Worm (Caenorhabditis elegans) whole organism, young adult: ENCODE measurements around the gene dagl-2.

Source experiments
- B0336.3 ChIP-seq: fragments of 200-800 bp; sonication (Bioruptor generic); IDR thresholded peaks from 2 replicates; pipeline ENCODE4 v1.3.6; 2022; ENCODE audit warnings: missing genetic modification characterization, missing compliant biosample characterization
- D2030.7 ChIP-seq: fragments of 200-800 bp; sonication (Bioruptor generic); IDR thresholded peaks from 2 replicates; pipeline ENCODE4 v1.3.6; 2022; ENCODE audit warnings: missing genetic modification reagents, missing genetic modification characterization, missing compliant biosample characterization
- F10E7.11 ChIP-seq: sonication (generic microtip); optimal IDR thresholded peaks from 2 replicates; lab custom pipeline; 2017; ENCODE audit warnings: mild to moderate bottlenecking, missing genetic modification characterization, moderate library complexity, missing compliant biosample characterization
- F22D6.2 ChIP-seq: sonication (generic microtip); optimal IDR thresholded peaks from 2 replicates; lab custom pipeline; 2016; ENCODE audit warnings: mild to moderate bottlenecking, missing genetic modification characterization, missing compliant biosample characterization
- F37B4.10 ChIP-seq: fragments of 200-800 bp; sonication (Bioruptor generic); IDR thresholded peaks from 2 replicates; pipeline ENCODE4 v1.3.6; 2022; ENCODE audit warnings: missing genetic modification characterization, missing compliant biosample characterization
- F39B2.1 ChIP-seq: fragments of 200-800 bp; sonication (Bioruptor generic); IDR thresholded peaks from 2 replicates; pipeline ENCODE4 v1.3.6; 2022; ENCODE audit warnings: missing genetic modification reagents, missing genetic modification characterization, missing compliant biosample characterization
- F49E8.2 ChIP-seq: sonication (generic microtip); optimal IDR thresholded peaks from 3 replicates; lab custom pipeline; 2017; ENCODE audit warnings: missing genetic modification characterization, mild to moderate bottlenecking, missing compliant biosample characterization, antibody characterized with exemption, moderate library complexity; ENCODE audit not compliant: insufficient read depth
- K12H6.12 ChIP-seq: fragments of 200-800 bp; sonication (Bioruptor generic); optimal IDR thresholded peaks from 2 replicates; lab custom pipeline; 2018; ENCODE audit warnings: mild to moderate bottlenecking, missing genetic modification characterization, missing compliant biosample characterization
- Y79H2A.3 ChIP-seq: fragments of 200-800 bp; sonication (Bioruptor generic); conservative IDR thresholded peaks from 2 replicates; pipeline ENCODE4 v1.3.6; 2022; ENCODE audit warnings: missing genetic modification reagents, missing genetic modification characterization, missing compliant biosample characterization
- athp-1 ChIP-seq: sonication (generic microtip); optimal IDR thresholded peaks from 2 replicates; lab custom pipeline; 2017; ENCODE audit warnings: mild to moderate bottlenecking, missing genetic modification characterization, missing compliant biosample characterization
- attf-5 ChIP-seq: fragments of 200-800 bp; sonication (Bioruptor generic); optimal IDR thresholded peaks from 2 replicates; lab custom pipeline; 2018; ENCODE audit warnings: mild to moderate bottlenecking, missing genetic modification characterization, missing compliant biosample characterization
- attf-6 ChIP-seq: fragments of 200-800 bp; sonication (Bioruptor generic); IDR thresholded peaks from 2 replicates; pipeline ENCODE4 v1.3.6; 2022; ENCODE audit warnings: missing genetic modification reagents, missing genetic modification characterization, missing compliant biosample characterization
- cebp-1 ChIP-seq, 2 experiments: fragments of 200-800 bp in 1 of 2; sonication (Bioruptor generic) in 1 of 2; sonication (generic microtip) in 1 of 2; IDR thresholded peaks in 1 of 2; optimal IDR thresholded peaks in 1 of 2; 2 replicates each; pipeline versions ENCODE4 v1.3.6 to Lab custom; 2017 to 2022; ENCODE audit warnings: missing compliant biosample characterization in 2 of 2, missing genetic modification characterization in 2 of 2, mild to moderate bottlenecking in 1 of 2, missing genetic modification reagents in 1 of 2, moderate library complexity in 1 of 2
- ceh-40 ChIP-seq: fragments of 200-800 bp; sonication (Bioruptor generic); IDR thresholded peaks from 2 replicates; pipeline ENCODE4 v1.3.6; 2022; ENCODE audit warnings: missing genetic modification characterization, missing compliant biosample characterization
- ceh-58 ChIP-seq: fragments of 200-800 bp; sonication (Bioruptor generic); IDR thresholded peaks from 2 replicates; pipeline ENCODE4 v1.3.6; 2022; ENCODE audit warnings: missing genetic modification characterization, missing compliant biosample characterization
- ceh-79 ChIP-seq: sonication (generic microtip); optimal IDR thresholded peaks from 2 replicates; lab custom pipeline; 2017; ENCODE audit warnings: mild to moderate bottlenecking, missing genetic modification characterization, missing compliant biosample characterization
- dpl-1 ChIP-seq: fragments of 150-350 bp; optimal IDR thresholded peaks from 2 replicates; lab custom pipeline; 2014; ENCODE audit warnings: missing biosample characterization, missing genetic modification reagents, missing genetic modification characterization
- ekl-4 ChIP-seq: fragments of 200-800 bp; sonication (Bioruptor generic); IDR thresholded peaks from 2 replicates; pipeline ENCODE4 v1.3.6; 2022; ENCODE audit warnings: missing genetic modification reagents, missing genetic modification characterization, missing compliant biosample characterization
- him-1 ChIP-seq: sonication (generic microtip); optimal IDR thresholded peaks from 2 replicates; lab custom pipeline; 2016; ENCODE audit warnings: missing genotype, missing genetic modification reagents, missing genetic modification characterization, missing compliant biosample characterization
- let-526 ChIP-seq: fragments of 200-800 bp; sonication (Bioruptor generic); IDR thresholded peaks from 2 replicates; pipeline ENCODE4 v1.3.6; 2022; ENCODE audit warnings: missing genetic modification reagents, missing genetic modification characterization, missing compliant biosample characterization
- let-607 ChIP-seq, 2 experiments: fragments of 200-800 bp in 1 of 2; sonication (Bioruptor generic) in 1 of 2; sonication (generic microtip) in 1 of 2; optimal IDR thresholded peaks; 2 replicates each; lab custom pipeline; 2016 to 2018; ENCODE audit warnings: mild to moderate bottlenecking in 2 of 2, missing compliant biosample characterization in 2 of 2, missing genetic modification characterization in 2 of 2, moderate library complexity in 2 of 2, missing genotype in 1 of 2
- lin-40 ChIP-seq: sonication (generic microtip); optimal IDR thresholded peaks from 2 replicates; lab custom pipeline; 2016; ENCODE audit warnings: missing genetic modification characterization, mild to moderate bottlenecking, missing compliant biosample characterization, missing genotype, missing genetic modification reagents
- madf-10 ChIP-seq: sonication (generic microtip); optimal IDR thresholded peaks from 2 replicates; lab custom pipeline; 2016; ENCODE audit warnings: mild to moderate bottlenecking, missing genetic modification characterization, missing compliant biosample characterization
- madf-3 ChIP-seq: fragments of 200-800 bp; sonication (Bioruptor generic); IDR thresholded peaks from 2 replicates; pipeline ENCODE4 v1.3.6; 2022; ENCODE audit warnings: missing genetic modification reagents, missing genetic modification characterization, missing compliant biosample characterization
- madf-8 ChIP-seq: fragments of 200-800 bp; sonication (Bioruptor generic); conservative IDR thresholded peaks from 2 replicates; pipeline ENCODE4 v1.3.6; 2022; ENCODE audit warnings: missing genetic modification reagents, missing genetic modification characterization, missing compliant biosample characterization
- nhr-179 ChIP-seq: sonication (generic microtip); optimal IDR thresholded peaks from 2 replicates; lab custom pipeline; 2016; ENCODE audit warnings: mild to moderate bottlenecking, missing genetic modification characterization, missing compliant biosample characterization
- nhr-80 ChIP-seq: sonication (generic microtip); optimal IDR thresholded peaks from 2 replicates; lab custom pipeline; 2016; ENCODE audit warnings: missing genetic modification characterization, missing compliant biosample characterization
- rcor-1 ChIP-seq: fragments of 200-800 bp; sonication (Bioruptor generic); IDR thresholded peaks from 2 replicates; pipeline ENCODE4 v1.3.6; 2022; ENCODE audit warnings: missing genetic modification reagents, missing genetic modification characterization, missing compliant biosample characterization
- sdz-38 ChIP-seq: sonication (generic microtip); optimal IDR thresholded peaks from 2 replicates; lab custom pipeline; 2016; ENCODE audit warnings: missing genotype, missing genetic modification characterization, missing compliant biosample characterization
- snpc-1.1 ChIP-seq: sonication (generic microtip); optimal IDR thresholded peaks from 2 replicates; lab custom pipeline; 2017; ENCODE audit warnings: missing genetic modification characterization, mild to moderate bottlenecking, missing compliant biosample characterization, antibody characterized with exemption, moderate library complexity, missing genotype, missing genetic modification reagents; ENCODE audit not compliant: insufficient read depth
- snpc-4 ChIP-seq, 5 experiments: fragments of 150-350 bp in 1 of 5; sonication (generic microtip) in 4 of 5; optimal IDR thresholded peaks; 2 replicates each; lab custom pipeline; 2014 to 2018; ENCODE audit warnings: missing genetic modification characterization in 5 of 5, missing biosample characterization in 3 of 5, antibody characterized with exemption in 2 of 5, mild to moderate bottlenecking in 2 of 5, missing compliant biosample characterization in 2 of 5, missing genotype in 2 of 5, moderate library complexity in 2 of 5, missing genetic modification reagents in 1 of 5
- sptf-2 ChIP-seq: fragments of 200-800 bp; sonication (Bioruptor generic); optimal IDR thresholded peaks from 2 replicates; lab custom pipeline; 2018; ENCODE audit warnings: mild to moderate bottlenecking, missing genetic modification characterization, missing compliant biosample characterization
- tbx-9 ChIP-seq: sonication (generic microtip); optimal IDR thresholded peaks from 2 replicates; lab custom pipeline; 2016; ENCODE audit warnings: borderline replicate concordance, missing genetic modification characterization, inconsistent platforms, missing compliant biosample characterization
- unc-130 ChIP-seq: sonication (generic microtip); optimal IDR thresholded peaks from 2 replicates; lab custom pipeline; 2016; ENCODE audit warnings: missing genetic modification reagents, missing genetic modification characterization, missing compliant biosample characterization
- zfh-2 ChIP-seq: fragments of 200-800 bp; sonication (Bioruptor generic); conservative IDR thresholded peaks from 2 replicates; pipeline ENCODE4 v1.3.6; 2022; ENCODE audit warnings: missing genetic modification reagents, missing genetic modification characterization, missing compliant biosample characterization
- ztf-18 ChIP-seq: sonication (generic microtip); optimal IDR thresholded peaks from 2 replicates; lab custom pipeline; 2016; ENCODE audit warnings: missing genotype, mild to moderate bottlenecking, missing genetic modification characterization, missing compliant biosample characterization
- ztf-25 ChIP-seq: fragments of 200-800 bp; sonication (Bioruptor generic); IDR thresholded peaks from 2 replicates; pipeline ENCODE4 v1.3.6; 2022; ENCODE audit warnings: missing genetic modification reagents, missing genetic modification characterization, missing compliant biosample characterization

dagl-2 gene

ce11 chrIII:831961-832360 is 48.9 kb upstream of the dagl-2 start, which contains the start of gene ceeh-1:
Gene ceeh-1 (minus strand): TSS chrIII:832277.
- no peak for TF ChIP-seq athp-1 (tag; lab: Kevin White, UChicago)
- TF ChIP-seq B0336.3: 0 out of 2 replicates have a peak, but pooled peaks have one; percentile 13
- no peak for TF ChIP-seq lin-40 (tag; lab: Kevin White, UChicago)
- TF ChIP-seq madf-3 (GFP tag; lab: Robert Waterston, UW): no peak
- TF ChIP-seq attf-6 (GFP tag; lab: Robert Waterston, UW): no peak
- TF ChIP-seq dpl-1 (GFP tag; lab: Kevin White, UChicago): no peak
- TF ChIP-seq tbx-9: no peak
- TF ChIP-seq unc-130 (GFP tag; lab: Kevin White, UChicago): no peak
- no peak for TF ChIP-seq cebp-1 (GFP tag; IDR thresholded peaks at IDR 0.05; lab: Robert Waterston, UW)
- peak; percentile 7 for TF ChIP-seq cebp-1 (tag; optimal IDR thresholded peaks at IDR 0.05; lab: Kevin White, UChicago)
- peak; percentile 20 for TF ChIP-seq nhr-80 (tag; lab: Kevin White, UChicago)
- no peak for TF ChIP-seq snpc-1.1 (tag; lab: Kevin White, UChicago)
- TF ChIP-seq, all 124 proteins: peak for 3

DNA sequence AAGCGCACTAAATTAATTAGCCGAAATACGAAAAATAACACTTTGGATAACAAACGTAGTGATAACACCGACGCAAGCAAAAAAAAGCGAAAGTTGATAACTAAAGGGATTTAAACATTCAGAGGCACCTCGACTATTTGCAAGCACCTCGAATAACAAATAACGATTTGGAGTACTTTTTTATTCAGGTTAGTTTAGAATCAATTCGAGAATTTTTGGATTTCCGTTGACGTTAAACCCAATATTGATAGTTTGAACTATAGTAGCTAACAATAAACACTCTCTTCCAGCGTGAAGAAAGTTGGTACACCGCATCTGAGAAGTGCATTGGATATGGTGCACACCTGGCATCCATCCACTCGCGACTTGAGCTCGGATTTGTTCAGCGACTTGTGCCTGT is 42.2 kb upstream of the dagl-2 start:
- TF ChIP-seq madf-10 (no peak), F37B4.10 (GFP tag; lab: Robert Waterston, UW) (no peak), K12H6.12 (tag; lab: Kevin White, UChicago) (no peak), ceh-58 (GFP tag; lab: Robert Waterston, UW) (no peak), ceh-79 (no peak), F49E8.2 (no peak), sptf-2 (GFP tag; lab: Kevin White, UChicago) (no peak)

- TF ChIP-seq F39B2.1: no peak
These were observed 39.6 kb upstream of the dagl-2 start, which contains the start of gene clec-149 for ce11 chrIII:822546-823272. Gene clec-149 (plus strand): TSS chrIII:823222.

ce11 chrIII:819313-819712 is 36.2 kb upstream of the dagl-2 start:
- no peak for TF ChIP-seq madf-10
- no peak for TF ChIP-seq nhr-80 (tag; lab: Kevin White, UChicago)
- TF ChIP-seq zfh-2: 0 out of 2 replicates have a peak, but pooled peaks have one; percentile 21
- TF ChIP-seq snpc-4 (GFP tag; optimal IDR thresholded peaks at IDR 0.05; lab: Kevin White, UChicago): peak; percentile 44
- peak in 2 of 4 experiments; percentile 81 to 88 for TF ChIP-seq snpc-4 (tag; optimal IDR thresholded peaks at IDR 0.05; lab: Kevin White, UChicago)
- TF ChIP-seq snpc-1.1 (tag; lab: Kevin White, UChicago): peak; percentile 83
- no peak for TF ChIP-seq ceh-40 (GFP tag; lab: Robert Waterston, UW)

ce11 chrIII:815845-816244 is 32.7 kb upstream of the dagl-2 start, which contains the start of gene dac-1:
Gene dac-1 (plus strand): TSS chrIII:816145.
- no peak for TF ChIP-seq madf-10
- TF ChIP-seq let-607 (tag; optimal IDR thresholded peaks at IDR 0.05; lab: Kevin White, UChicago): no peak
- no peak for TF ChIP-seq attf-5 (GFP tag; lab: Kevin White, UChicago)
- TF ChIP-seq madf-8: no peak
- no peak for TF ChIP-seq ekl-4 (GFP tag; lab: Robert Waterston, UW)
- no peak for TF ChIP-seq nhr-179 (tag; lab: Kevin White, UChicago)
- no peak for TF ChIP-seq let-526 (GFP tag; lab: Robert Waterston, UW)
- no peak for TF ChIP-seq ztf-25
- no peak for TF ChIP-seq ztf-18 (tag; lab: Kevin White, UChicago)
- TF ChIP-seq D2030.7: no peak
- no peak for TF ChIP-seq Y79H2A.3 (GFP tag; lab: Robert Waterston, UW)
- TF ChIP-seq sdz-38 (tag; lab: Kevin White, UChicago): no peak
- no peak for TF ChIP-seq ceh-79
- TF ChIP-seq F10E7.11 (tag; lab: Kevin White, UChicago): no peak
- TF ChIP-seq rcor-1: no peak
- TF ChIP-seq him-1 (tag; lab: Kevin White, UChicago): no peak
- no peak for TF ChIP-seq F22D6.2 (tag; lab: Kevin White, UChicago)
